Fruit fly (Drosophila melanogaster): Measurements from ENCODE around the gene SNF4Agamma.

SNF4Agamma gene

dm6 chr3R:21190797-21191401, 50.4 kb downstream of the SNF4Agamma start (continued):
- TF ChIP-seq Sry-δ (GFP tag; optimal IDR thresholded peaks at IDR 0.05) (no peak), Sox102F (GFP tag; optimal IDR thresholded peaks at IDR 0.05) (no peak), Mad (GFP tag; optimal IDR thresholded peaks at IDR 0.05) (no peak), Hr39 (optimal IDR thresholded peaks at IDR 0.05) (no peak), CG8388 (GFP tag; optimal IDR thresholded peaks at IDR 0.05) (no peak), Fer3 (tag; optimal IDR thresholded peaks at IDR 0.05) (no peak), CoRest (tag; optimal IDR thresholded peaks at IDR 0.05) (no peak), seq (GFP tag; IDR thresholded peaks at IDR 0.05) (no peak), Lpt (GFP tag; optimal IDR thresholded peaks at IDR 0.05) (no peak), nerfin-1 (tag; optimal IDR thresholded peaks at IDR 0.05) (no peak), CG13624 (GFP tag; optimal IDR thresholded peaks at IDR 0.05) (peak; percentile 63), CG13424 (tag; optimal IDR thresholded peaks at IDR 0.05) (no peak), E2f1 (GFP tag; IDR thresholded peaks at IDR 0.05) (no peak), tap (tag; optimal IDR thresholded peaks at IDR 0.05) (no peak), corto (GFP tag; optimal IDR thresholded peaks at IDR 0.05) (peak; percentile 46), jing (GFP tag; optimal IDR thresholded peaks at IDR 0.05) (no peak), CG2875 (GFP tag; optimal IDR thresholded peaks at IDR 0.05) (no peak), Med (GFP tag) (peak; percentile 65), CG31224 (GFP tag; IDR thresholded peaks at IDR 0.05) (no peak), Lim3 (GFP tag; IDR thresholded peaks at IDR 0.05) (no peak), CG14965 (GFP tag; optimal IDR thresholded peaks at IDR 0.05; ENCODE audit: borderline replicate concordance) (no peak), Trl (optimal IDR thresholded peaks at IDR 0.05) (peak; percentile 48 to 70), Trl (GFP tag; optimal IDR thresholded peaks at IDR 0.05) (no peak), zfh2 (GFP tag; optimal IDR thresholded peaks at IDR 0.05) (no peak), bbx (GFP tag; IDR thresholded peaks at IDR 0.05; ENCODE audit: partially characterized antibody) (no peak), CG8478 (optimal IDR thresholded peaks at IDR 0.05) (no peak), eyg (GFP tag; optimal IDR thresholded peaks at IDR 0.05) (no peak), vfl (GFP tag; optimal IDR thresholded peaks at IDR 0.05) (no peak), chinmo (GFP tag; IDR thresholded peaks at IDR 0.05; ENCODE audit: partially characterized antibody) (0 out of 4 replicates have a peak, but pooled peaks have one; percentile 59), repo (GFP tag; optimal IDR thresholded peaks at IDR 0.05) (no peak), mam (GFP tag; optimal IDR thresholded peaks at IDR 0.05) (no peak), CG34376 (GFP tag; optimal IDR thresholded peaks at IDR 0.05) (no peak), CG32532 (GFP tag; IDR thresholded peaks at IDR 0.05) (no peak), tx (GFP tag; optimal IDR thresholded peaks at IDR 0.05) (no peak), CG6683 (GFP tag; optimal IDR thresholded peaks at IDR 0.05) (no peak), CkIIα-i1 (GFP tag; IDR thresholded peaks at IDR 0.05) (no peak), NFAT (GFP tag; IDR thresholded peaks at IDR 0.05) (no peak), usp (GFP tag; optimal IDR thresholded peaks at IDR 0.05) (no peak), CG13894 (tag; optimal IDR thresholded peaks at IDR 0.05) (peak; percentile 63), CG3163 (GFP tag; optimal IDR thresholded peaks at IDR 0.05) (peak; percentile 22), z (GFP tag; IDR thresholded peaks at IDR 0.05) (no peak), HLHmδ (GFP tag; optimal IDR thresholded peaks at IDR 0.05) (no peak), CG8290 (GFP tag; optimal IDR thresholded peaks at IDR 0.05) (no peak), CG8290 (tag; optimal IDR thresholded peaks at IDR 0.05) (peak in 1 of 2 experiments; percentile 5), CG15011 (GFP tag; optimal IDR thresholded peaks at IDR 0.05) (no peak), CG7745 (tag; optimal IDR thresholded peaks at IDR 0.05) (no peak), al (GFP tag; IDR thresholded peaks at IDR 0.05) (no peak), CG4282 (GFP tag; optimal IDR thresholded peaks at IDR 0.05) (no peak), CG15601 (tag; optimal IDR thresholded peaks at IDR 0.05) (no peak), fd102C (GFP tag; optimal IDR thresholded peaks at IDR 0.05) (no peak), Mrtf (GFP tag; IDR thresholded peaks at IDR 0.05) (no peak), CG15073 (GFP tag; optimal IDR thresholded peaks at IDR 0.05) (no peak), CG2199 (GFP tag; IDR thresholded peaks at IDR 0.05) (0 out of 3 replicates have a peak, but pooled peaks have one; percentile 49)
